Fruit fly (Drosophila melanogaster) whole organism, embryonic: ENCODE measurements around the gene fz.

Experiments
- Atf3 ChIP-seq: fragments of 200-800 bp; sonication (Bioruptor generic); optimal IDR thresholded peaks from 3 replicates; lab custom pipeline; 2016; ENCODE audit warnings: missing biosample characterization, missing genetic modification characterization
- Awh ChIP-seq: fragments of 200-800 bp; sonication (Bioruptor generic); IDR thresholded peaks from 2 replicates; pipeline ENCODE4, ENCODE4 v1.3.6; 2022; ENCODE audit warnings: missing biosample characterization, missing genetic modification characterization
- Bdp1 ChIP-seq: fragments of 200-800 bp; sonication (Bioruptor generic); optimal IDR thresholded peaks from 3 replicates; lab custom pipeline; 2016; ENCODE audit warnings: missing biosample characterization, missing genetic modification characterization
- Bteb2 ChIP-seq: fragments of 200-800 bp; sonication (Bioruptor generic); optimal IDR thresholded peaks from 2 replicates; lab custom pipeline; 2016; ENCODE audit warnings: missing biosample characterization, missing genetic modification characterization
- CG11695 ChIP-seq: fragments of 200-800 bp; sonication (Bioruptor generic); IDR thresholded peaks from 3 replicates; pipeline ENCODE4 v1.3.6; 2022; ENCODE audit warnings: missing biosample characterization, missing genetic modification characterization
- CG15073 ChIP-seq: fragments of 200-800 bp; sonication (Bioruptor generic); optimal IDR thresholded peaks from 2 replicates; lab custom pipeline; 2016; ENCODE audit warnings: missing biosample characterization, missing genetic modification characterization
- CG15269 ChIP-seq: fragments of 200-800 bp; sonication (Bioruptor generic); optimal IDR thresholded peaks from 2 replicates; lab custom pipeline; 2018; ENCODE audit warnings: missing biosample characterization, mild to moderate bottlenecking, missing genetic modification characterization, moderate library complexity
- CG16815 ChIP-seq: fragments of 200-800 bp; sonication (Bioruptor generic); optimal IDR thresholded peaks from 3 replicates; lab custom pipeline; 2017; ENCODE audit warnings: missing biosample characterization, mild to moderate bottlenecking, missing genetic modification characterization
- CG2678 ChIP-seq: fragments of 200-800 bp; sonication (Bioruptor generic); optimal IDR thresholded peaks from 3 replicates; lab custom pipeline; 2019; ENCODE audit warnings: missing biosample characterization, mild to moderate bottlenecking, missing genetic modification characterization, moderate library complexity
- CG31365 ChIP-seq: fragments of 200-800 bp; sonication (Bioruptor generic); optimal IDR thresholded peaks from 2 replicates; lab custom pipeline; 2018; ENCODE audit warnings: missing biosample characterization, mild to moderate bottlenecking, missing genetic modification characterization
- CG3281 ChIP-seq: fragments of 200-800 bp; sonication (Bioruptor generic); optimal IDR thresholded peaks from 3 replicates; lab custom pipeline; 2017; ENCODE audit warnings: missing biosample characterization, mild to moderate bottlenecking, missing genetic modification characterization
- CG34224 ChIP-seq: fragments of 200-800 bp; sonication (Bioruptor generic); IDR thresholded peaks from 3 replicates; pipeline ENCODE4 v1.3.6; 2022; ENCODE audit warnings: missing biosample characterization, missing genetic modification characterization; ENCODE audit not compliant: partially characterized antibody
- CG42726 ChIP-seq: fragments of 200-800 bp; sonication (Bioruptor generic); IDR thresholded peaks from 2 replicates; pipeline ENCODE4 v1.3.6; 2022; ENCODE audit warnings: missing biosample characterization, missing genetic modification characterization; ENCODE audit not compliant: partially characterized antibody
- CG5180 ChIP-seq: fragments of 200-800 bp; sonication (Bioruptor generic); optimal IDR thresholded peaks from 3 replicates; lab custom pipeline; 2017; ENCODE audit warnings: missing biosample characterization, missing genetic modification characterization, mild to moderate bottlenecking, moderate library complexity, missing genetic modification reagents
- CG9797 ChIP-seq: fragments of 200-800 bp; sonication (Bioruptor generic); optimal IDR thresholded peaks from 3 replicates; lab custom pipeline; 2018; ENCODE audit warnings: missing biosample characterization, mild to moderate bottlenecking, missing genetic modification characterization
- CG9817 ChIP-seq: fragments of 200-800 bp; sonication (Bioruptor generic); optimal IDR thresholded peaks from 2 replicates; lab custom pipeline; 2018; ENCODE audit warnings: missing biosample characterization, mild to moderate bottlenecking, missing genetic modification characterization, moderate library complexity
- E2f1 ChIP-seq: fragments of 200-800 bp; sonication (Bioruptor generic); IDR thresholded peaks from 2 replicates; pipeline ENCODE4 v1.3.6; 2022; ENCODE audit warnings: missing biosample characterization, missing genetic modification characterization
- Fer2 ChIP-seq: fragments of 200-800 bp; sonication (Bioruptor generic); optimal IDR thresholded peaks from 2 replicates; lab custom pipeline; 2018; ENCODE audit warnings: missing biosample characterization, mild to moderate bottlenecking, missing genetic modification characterization, moderate library complexity
- HLH4C ChIP-seq: fragments of 200-800 bp; sonication (Bioruptor generic); IDR thresholded peaks from 3 replicates; pipeline ENCODE4 v1.3.6; 2022; ENCODE audit warnings: missing biosample characterization, missing genetic modification characterization; ENCODE audit not compliant: partially characterized antibody
- Hr78 ChIP-seq, 2 experiments: fragments of 200-800 bp in 1 of 2; fragments of >200 bp in 1 of 2; sonication (Bioruptor generic) in 1 of 2; optimal IDR thresholded peaks; 2 replicates each; lab custom pipeline; 2017 to 2019; ENCODE audit warnings: missing biosample characterization in 2 of 2, missing genetic modification characterization in 2 of 2, mild to moderate bottlenecking in 1 of 2, moderate library complexity in 1 of 2
- Lpt ChIP-seq: fragments of >200 bp; optimal IDR thresholded peaks from 2 replicates; lab custom pipeline; 2018; ENCODE audit warnings: missing biosample characterization, missing genetic modification characterization
- Meics ChIP-seq: fragments of 200-800 bp; sonication (Bioruptor generic); optimal IDR thresholded peaks from 2 replicates; lab custom pipeline; 2017; ENCODE audit warnings: missing biosample characterization, mild to moderate bottlenecking, missing genetic modification characterization
- NFAT ChIP-seq: fragments of 200-800 bp; sonication (Bioruptor generic); IDR thresholded peaks from 2 replicates; pipeline ENCODE4 v1.3.6; 2022; ENCODE audit warnings: missing biosample characterization, missing genetic modification characterization
- Nf-YB ChIP-seq: fragments of 200-800 bp; sonication (Bioruptor generic); optimal IDR thresholded peaks from 3 replicates; lab custom pipeline; 2019; ENCODE audit warnings: missing biosample characterization, mild to moderate bottlenecking, missing genetic modification characterization, moderate library complexity
- Opbp ChIP-seq: fragments of 200-800 bp; sonication (Bioruptor generic); IDR thresholded peaks from 3 replicates; pipeline ENCODE4 v1.3.6; 2022; ENCODE audit warnings: missing biosample characterization, missing genetic modification characterization; ENCODE audit not compliant: partially characterized antibody
- Poxn ChIP-seq: fragments of 200-800 bp; sonication (Bioruptor generic); IDR thresholded peaks from 2 replicates; pipeline ENCODE4 v1.3.6; 2022; ENCODE audit warnings: missing biosample characterization, missing genetic modification characterization
- Sox102F ChIP-seq: fragments of 200-800 bp; sonication (Bioruptor generic); optimal IDR thresholded peaks from 2 replicates; lab custom pipeline; 2018; ENCODE audit warnings: missing biosample characterization, mild to moderate bottlenecking, missing genetic modification characterization, moderate library complexity
- ap ChIP-seq: fragments of 200-800 bp; sonication (Bioruptor generic); IDR thresholded peaks from 2 replicates; pipeline ENCODE4 v1.3.6; 2022; ENCODE audit warnings: missing biosample characterization, missing genetic modification characterization
- bowl ChIP-seq: fragments of 200-800 bp; sonication (Bioruptor generic); IDR thresholded peaks from 2 replicates; pipeline ENCODE4 v1.3.6; 2022; ENCODE audit warnings: missing biosample characterization, missing genetic modification characterization
- br ChIP-seq: fragments of >200 bp; optimal IDR thresholded peaks from 2 replicates; lab custom pipeline; 2017
- btn ChIP-seq: fragments of 200-800 bp; sonication (Bioruptor generic); optimal IDR thresholded peaks from 2 replicates; lab custom pipeline; 2016; ENCODE audit warnings: missing biosample characterization, missing genetic modification characterization
- cad ChIP-seq: fragments of >200 bp; optimal IDR thresholded peaks from 2 replicates; lab custom pipeline; 2017; ENCODE audit warnings: missing biosample characterization, missing genetic modification characterization
- cas ChIP-seq: fragments of 200-800 bp; sonication (Bioruptor generic); IDR thresholded peaks from 2 replicates; pipeline ENCODE4 v1.3.6; 2022; ENCODE audit warnings: missing biosample characterization, missing genetic modification characterization
- chm ChIP-seq: fragments of 200-800 bp; sonication (Bioruptor generic); IDR thresholded peaks from 2 replicates; pipeline ENCODE4 v1.3.6; 2022; ENCODE audit warnings: missing biosample characterization, missing genetic modification characterization
- croc ChIP-seq: fragments of 200-800 bp; sonication (Bioruptor generic); conservative IDR thresholded peaks from 3 replicates; pipeline ENCODE4 v1.3.6; 2022; ENCODE audit warnings: missing biosample characterization, missing genetic modification characterization
- crol ChIP-seq: fragments of 200-800 bp; sonication (Bioruptor generic); IDR thresholded peaks from 2 replicates; pipeline ENCODE4 v1.3.6; 2022; ENCODE audit warnings: missing biosample characterization, missing genetic modification characterization
- dm ChIP-seq: fragments of 200-800 bp; sonication (Bioruptor generic); optimal IDR thresholded peaks from 3 replicates; lab custom pipeline; 2016; ENCODE audit warnings: missing biosample characterization, missing genetic modification characterization
- gfzf ChIP-seq: fragments of 200-800 bp; sonication (Bioruptor generic); optimal IDR thresholded peaks from 2 replicates; lab custom pipeline; 2016; ENCODE audit warnings: missing biosample characterization, mild to moderate bottlenecking, missing genetic modification characterization, moderate library complexity
- jigr1 ChIP-seq: fragments of 200-800 bp; sonication (Bioruptor generic); IDR thresholded peaks from 3 replicates; pipeline ENCODE4 v1.3.6; 2022; ENCODE audit warnings: missing biosample characterization, missing genetic modification characterization
- jing ChIP-seq: fragments of 200-800 bp; sonication (Bioruptor generic); optimal IDR thresholded peaks from 2 replicates; lab custom pipeline; 2018; ENCODE audit warnings: missing biosample characterization, mild to moderate bottlenecking, missing genetic modification characterization
- lab ChIP-seq: fragments of 200-800 bp; sonication (Bioruptor generic); optimal IDR thresholded peaks from 3 replicates; lab custom pipeline; 2017; ENCODE audit warnings: missing biosample characterization, missing genetic modification characterization, mild to moderate bottlenecking, moderate library complexity, missing genetic modification reagents
- maf-S ChIP-seq: fragments of 200-800 bp; sonication (Bioruptor generic); optimal IDR thresholded peaks from 2 replicates; lab custom pipeline; 2016; ENCODE audit warnings: missing biosample characterization, missing genetic modification characterization
- onecut ChIP-seq: fragments of 200-800 bp; sonication (Bioruptor generic); IDR thresholded peaks from 2 replicates; pipeline ENCODE4 v1.3.6; 2022; ENCODE audit warnings: missing biosample characterization, missing genetic modification characterization
- pho ChIP-seq: fragments of 200-800 bp; sonication (Bioruptor generic); optimal IDR thresholded peaks from 2 replicates; lab custom pipeline; 2016; ENCODE audit warnings: missing biosample characterization, missing genetic modification characterization
- sens ChIP-seq: fragments of 200-800 bp; sonication (Bioruptor generic); peaks from one replicate; lab custom pipeline; 2016; ENCODE audit warnings: missing biosample characterization, missing genetic modification characterization
- sima ChIP-seq: fragments of 200-800 bp; sonication (Bioruptor generic); optimal IDR thresholded peaks from 2 replicates; lab custom pipeline; 2016; ENCODE audit warnings: missing biosample characterization, missing genetic modification characterization
- sisA ChIP-seq: fragments of 200-800 bp; sonication (Bioruptor generic); IDR thresholded peaks from 2 replicates; pipeline ENCODE4 v1.3.6; 2022; ENCODE audit warnings: missing biosample characterization, missing genetic modification characterization
- slp2 ChIP-seq: fragments of 200-800 bp; sonication (Bioruptor generic); optimal IDR thresholded peaks from 2 replicates; lab custom pipeline; 2016; ENCODE audit warnings: missing biosample characterization, missing genetic modification characterization
- stwl ChIP-seq: fragments of 200-800 bp; sonication (Bioruptor generic); optimal IDR thresholded peaks from 3 replicates; lab custom pipeline; 2018; ENCODE audit warnings: missing biosample characterization, mild to moderate bottlenecking, missing genetic modification characterization, moderate library complexity
- tx ChIP-seq: fragments of 200-800 bp; sonication (Bioruptor generic); optimal IDR thresholded peaks from 2 replicates; lab custom pipeline; 2016; ENCODE audit warnings: missing biosample characterization, missing genetic modification characterization
- vfl ChIP-seq: fragments of 200-800 bp; sonication (Bioruptor generic); optimal IDR thresholded peaks from 2 replicates; lab custom pipeline; 2016; ENCODE audit warnings: missing biosample characterization, missing genetic modification characterization
- zfh1 ChIP-seq: fragments of 200-800 bp; sonication (Bioruptor generic); IDR thresholded peaks from 3 replicates; pipeline ENCODE4 v1.3.6; 2022; ENCODE audit warnings: missing biosample characterization, missing genetic modification characterization

Gene fz

DNA sequence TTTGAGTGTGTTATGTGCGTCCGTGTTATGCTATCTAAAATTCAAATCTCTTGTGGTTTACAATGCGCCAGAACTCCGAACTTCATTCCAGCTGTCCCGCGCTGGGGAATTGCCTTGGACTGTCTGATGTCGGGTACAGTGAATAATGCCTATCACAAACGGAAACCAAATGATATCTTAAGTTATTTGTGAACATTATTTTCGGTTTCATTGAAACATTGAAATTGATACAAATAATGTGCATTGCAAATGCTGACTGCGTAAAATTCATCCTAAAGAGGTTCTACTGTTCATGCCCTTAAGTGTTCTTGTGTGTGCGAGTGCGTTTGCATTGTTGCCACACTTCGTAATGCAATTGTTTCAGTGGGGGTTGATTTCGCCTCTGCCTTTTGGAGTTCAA is 29.7 kb downstream of the fz start (continued):
- peak; percentile 95 for TF ChIP-seq slp2 (GFP tag; lab: Kevin White, UChicago)
- TF ChIP-seq vfl (GFP tag; lab: Kevin White, UChicago): peak; percentile 61
- TF ChIP-seq Nf-YB (GFP tag; lab: Kevin White, UChicago): peak; percentile 83
- TF ChIP-seq cad (GFP tag; lab: Kevin White, UChicago): no peak
- TF ChIP-seq chm: peak; percentile 98
- peak; percentile 81 for TF ChIP-seq stwl (tag; lab: Kevin White, UChicago)
- no peak for TF ChIP-seq CG42726
- peak; percentile 94 for TF ChIP-seq CG2678 (tag; lab: Kevin White, UChicago)
- TF ChIP-seq croc (GFP tag; lab: Robert Waterston, UW): peak; percentile 96
- peak; percentile 83 for TF ChIP-seq bowl (GFP tag; lab: Robert Waterston, UW)
- TF ChIP-seq sens (GFP tag; lab: Kevin White, UChicago): peak; percentile 100
- TF ChIP-seq crol (GFP tag; lab: Robert Waterston, UW): peak; percentile 77
- TF ChIP-seq Poxn (GFP tag; lab: Robert Waterston, UW): no peak
- peak; percentile 93 for TF ChIP-seq E2f1
- TF ChIP-seq Opbp: no peak
- peak; percentile 83 for TF ChIP-seq CG31365
- peak; percentile 45 for TF ChIP-seq CG9797 (GFP tag; lab: Kevin White, UChicago)
- TF ChIP-seq onecut (GFP tag; lab: Robert Waterston, UW): peak; percentile 92
- peak; percentile 90 for TF ChIP-seq ap (GFP tag; lab: Robert Waterston, UW)
- TF ChIP-seq jing: peak; percentile 95
- peak; percentile 97 for TF ChIP-seq CG16815
- TF ChIP-seq btn (GFP tag; lab: Kevin White, UChicago): peak; percentile 96
- TF ChIP-seq tx (GFP tag; lab: Kevin White, UChicago): peak; percentile 93
- peak; percentile 83 for TF ChIP-seq NFAT (GFP tag; lab: Robert Waterston, UW)
- peak; percentile 86 for TF ChIP-seq Bdp1 (GFP tag; lab: Kevin White, UChicago)
- peak; percentile 89 for TF ChIP-seq Bteb2 (GFP tag; lab: Kevin White, UChicago)
- TF ChIP-seq sima (GFP tag; lab: Kevin White, UChicago): peak; percentile 90
- peak; percentile 95 for TF ChIP-seq sisA (GFP tag; lab: Robert Waterston, UW)
- TF ChIP-seq CG34224 (GFP tag; lab: Robert Waterston, UW): no peak
- TF ChIP-seq pho (GFP tag; lab: Kevin White, UChicago): peak; percentile 66
- TF ChIP-seq cas (GFP tag; lab: Robert Waterston, UW): peak; percentile 29; the same call in 1 of the 2 replicates
- peak; percentile 86 for TF ChIP-seq dm (GFP tag; lab: Kevin White, UChicago)
- peak; percentile 80 for TF ChIP-seq CG15269 (tag; lab: Kevin White, UChicago)
- peak; percentile 92 for TF ChIP-seq CG11695
- peak; percentile 70 for TF ChIP-seq Meics
- peak; percentile 96 for TF ChIP-seq Atf3 (GFP tag; lab: Kevin White, UChicago)
- TF ChIP-seq CG5180 (GFP tag; lab: Kevin White, UChicago): peak; percentile 82
- peak; percentile 84 for TF ChIP-seq jigr1 (GFP tag; lab: Robert Waterston, UW)
- no peak for TF ChIP-seq br
- TF ChIP-seq lab (GFP tag; lab: Kevin White, UChicago): peak; percentile 86
- TF ChIP-seq maf-S (GFP tag; lab: Kevin White, UChicago): peak; percentile 90
- TF ChIP-seq Lpt (GFP tag; lab: Kevin White, UChicago): no peak
- peak; percentile 64 for TF ChIP-seq CG3281
- peak in 1 of 2 experiments; percentile 91 for TF ChIP-seq Hr78 (GFP tag; optimal IDR thresholded peaks at IDR 0.05; lab: Kevin White, UChicago)
- TF ChIP-seq zfh1 (GFP tag; lab: Robert Waterston, UW): peak; percentile 99
- peak; percentile 80 for TF ChIP-seq CG9817
- TF ChIP-seq HLH4C: no peak
- peak; percentile 26 for TF ChIP-seq gfzf (GFP tag; lab: Kevin White, UChicago)
- peak; percentile 97 for TF ChIP-seq Awh (GFP tag; lab: Robert Waterston, UW)
- TF ChIP-seq Sox102F (GFP tag; lab: Kevin White, UChicago): peak; percentile 92
- peak; percentile 81 for TF ChIP-seq CG15073 (GFP tag; lab: Kevin White, UChicago)
- peak; percentile 66 for TF ChIP-seq Fer2 (tag; lab: Kevin White, UChicago)
